Worm (Caenorhabditis elegans) whole organism, L1 larva: ENCODE results near the gene T13A10.1.

ENCODE experiments used
- lir-3 ChIP-seq: sonication (generic microtip); optimal IDR thresholded peaks from 2 replicates; lab custom pipeline; 2016; ENCODE audit warnings: mild to moderate bottlenecking, missing genetic modification characterization, moderate library complexity, missing compliant biosample characterization; ENCODE audit not compliant: poor library complexity
- nhr-237 ChIP-seq: fragments of 150-350 bp; optimal IDR thresholded peaks from 2 replicates; lab custom pipeline; 2014; ENCODE audit warnings: missing biosample characterization, missing genetic modification characterization
- sup-37 ChIP-seq: fragments of 200-800 bp; sonication (Bioruptor generic); optimal IDR thresholded peaks from 2 replicates; lab custom pipeline; 2018; ENCODE audit warnings: mild to moderate bottlenecking, missing genetic modification characterization, missing compliant biosample characterization

DNA sequence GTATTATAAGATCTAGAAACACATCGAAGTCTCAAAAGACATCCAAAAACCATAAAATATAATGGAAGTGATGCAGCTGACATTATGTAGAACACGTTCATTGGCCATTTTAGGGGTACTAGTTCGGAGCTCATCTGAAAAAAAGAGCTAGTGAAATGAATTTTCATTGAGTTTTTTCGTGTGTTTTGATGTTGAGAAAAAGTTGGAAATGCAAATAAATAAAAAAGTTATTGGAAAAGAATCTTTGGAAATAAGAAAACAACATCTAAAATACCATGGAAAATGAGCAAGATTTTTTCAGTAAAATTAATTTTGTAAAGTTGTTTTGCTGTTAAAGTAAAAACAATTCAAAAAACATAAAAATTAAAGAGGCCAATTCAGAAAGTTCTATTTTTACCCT is 14.9 kb downstream of the T13A10.1 start, which contains the start of gene srv-24:
- no peak for TF ChIP-seq nhr-237 (tag; lab: Kevin White, UChicago)
- TF ChIP-seq lir-3 (tag; lab: Kevin White, UChicago) = no peak
- TF ChIP-seq sup-37 (GFP tag; lab: Kevin White, UChicago) = no peak
